Worm (Caenorhabditis elegans) whole organism, dauer: ENCODE measurements around the gene cyp-14A1.

Experiments
- unc-62 ChIP-seq: sonication (generic microtip); optimal IDR thresholded peaks from 2 replicates; lab custom pipeline; 2017; ENCODE audit warnings: missing biosample characterization, missing genetic modification reagents, missing genetic modification characterization

cyp-14A1 gene

DNA sequence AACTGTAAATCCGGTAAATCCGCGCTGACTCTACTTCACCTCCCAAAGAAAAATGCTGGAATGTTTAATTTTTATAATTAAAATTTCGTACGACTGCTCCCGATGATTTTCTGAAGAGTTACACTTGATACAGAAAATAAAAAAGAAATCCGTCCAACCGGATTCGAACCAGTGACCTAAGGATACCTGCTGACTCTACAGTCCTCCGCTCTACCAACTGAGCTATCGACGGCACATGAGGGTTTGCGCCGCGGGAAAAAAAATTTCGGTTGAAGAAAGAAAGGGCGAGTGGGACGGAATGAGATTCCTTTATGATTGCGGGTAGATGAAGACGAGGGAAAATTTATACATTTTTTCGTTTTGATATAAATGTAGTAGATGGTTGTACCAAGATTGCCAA, 17.5 kb upstream of the cyp-14A1 start:
- TF ChIP-seq unc-62 (GFP tag; lab: Kevin White, UChicago), result no peak

DNA sequence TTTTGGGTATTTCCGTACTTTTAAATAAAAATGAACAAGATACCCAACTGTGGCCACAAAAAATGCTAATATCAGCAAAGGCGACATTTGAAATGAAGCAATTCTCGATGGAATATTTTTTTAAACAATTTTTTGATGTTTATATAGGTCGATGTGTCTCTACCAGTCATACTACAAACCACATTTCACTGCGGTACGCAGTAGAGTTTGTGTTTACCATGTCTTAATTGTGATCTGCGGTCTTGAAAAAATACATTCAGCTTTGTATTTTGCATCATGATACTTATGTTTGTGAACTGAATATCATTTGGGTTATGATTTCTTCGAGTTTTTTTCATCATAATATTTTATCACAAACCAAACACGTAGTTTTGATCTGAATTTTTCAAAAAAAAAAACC, 16.9 kb upstream of the cyp-14A1 start, which contains the start of gene cyp-14A4:
TSS of gene cyp-14A4 (minus strand) at position 107 of the 400 bp plus-strand sequence.
- TF ChIP-seq unc-62 (GFP tag; lab: Kevin White, UChicago), result no peak

DNA sequence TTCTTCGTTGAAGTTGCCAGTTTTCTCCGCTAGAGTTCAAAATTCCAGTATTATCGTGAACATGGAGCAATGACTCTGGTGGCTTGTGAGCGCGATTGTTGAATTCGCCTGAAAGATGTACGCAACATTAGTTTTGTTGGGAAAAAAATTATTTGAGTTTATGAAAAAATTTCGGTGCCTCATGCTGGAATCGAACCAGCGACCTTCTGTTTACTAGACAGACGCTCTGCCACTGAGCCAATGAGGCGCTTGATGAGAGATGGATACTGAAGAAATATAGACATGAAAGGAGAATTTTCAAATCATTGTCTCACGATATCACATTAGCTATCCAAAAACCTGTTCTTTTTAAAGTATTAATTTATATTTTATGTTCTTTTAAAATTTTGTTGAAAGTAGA, 16.3 kb upstream of the cyp-14A1 start:
- TF ChIP-seq unc-62 (GFP tag; lab: Kevin White, UChicago), result no peak

DNA sequence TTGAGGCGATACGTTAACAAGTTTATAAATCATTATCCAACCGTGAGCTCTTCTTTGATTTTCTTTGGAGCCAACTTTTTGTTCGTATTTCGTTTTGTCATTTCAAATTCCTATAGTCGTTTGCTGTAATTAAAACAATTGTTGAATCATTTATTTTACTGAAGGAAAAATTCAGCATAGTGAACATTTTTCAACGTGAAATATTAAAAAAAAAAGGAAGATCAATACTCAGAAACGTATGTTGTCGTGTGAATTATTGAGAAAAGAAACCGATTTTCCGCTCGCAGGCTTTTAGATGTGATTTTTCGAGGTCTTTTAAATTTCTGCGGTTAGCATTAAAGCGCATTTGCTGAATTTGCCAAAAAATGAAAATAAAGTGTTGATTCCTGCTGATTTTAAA, 11.7 kb upstream of the cyp-14A1 start, which contains the start of gene phf-33:
TSS of gene phf-33 (minus strand) at position 101 of the 400 bp plus-strand sequence.
- TF ChIP-seq unc-62 (GFP tag; lab: Kevin White, UChicago), result no peak

DNA sequence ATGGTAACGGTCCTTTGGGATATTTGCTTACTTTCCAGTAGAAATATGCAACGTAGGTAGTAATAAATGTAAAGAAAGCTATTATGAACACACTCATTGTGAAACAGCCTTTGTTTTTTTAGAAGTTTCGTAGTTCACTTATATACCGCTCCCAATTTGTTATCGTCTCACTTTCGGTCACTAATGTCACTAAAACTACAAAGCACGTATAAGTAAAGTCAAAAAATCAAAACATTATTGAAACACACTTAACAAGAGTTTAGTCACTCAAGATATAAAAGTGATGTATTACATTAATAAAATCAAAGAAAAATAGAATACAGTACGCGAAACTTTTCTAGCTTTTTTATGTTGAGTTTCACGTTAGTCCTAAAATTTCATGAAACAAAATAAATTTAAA, 6.9 kb upstream of the cyp-14A1 start, which contains the start of gene cyp-14A3:
TSS of gene cyp-14A3 (minus strand) at position 101 of the 400 bp plus-strand sequence.
- TF ChIP-seq unc-62 (GFP tag; lab: Kevin White, UChicago), result no peak

DNA sequence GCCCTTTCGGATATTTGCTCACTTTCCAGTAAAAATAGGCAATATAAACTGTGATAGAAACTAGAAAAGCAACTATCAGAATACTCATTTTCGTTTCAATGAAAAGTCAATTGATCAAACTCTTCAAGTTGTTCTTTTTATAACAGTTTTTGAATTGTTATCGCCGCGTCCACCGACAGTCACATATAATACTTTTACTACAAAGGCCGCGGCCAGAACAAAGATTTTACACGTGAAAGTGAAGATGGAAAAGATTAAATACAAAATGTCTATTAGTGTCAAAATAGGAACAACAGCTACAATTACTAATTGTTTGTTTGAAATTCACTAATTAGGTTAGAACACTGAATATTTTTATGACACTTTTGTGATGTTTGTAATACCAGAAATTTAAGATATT, 2.4 kb upstream of the cyp-14A1 start, which contains the start of gene cyp-14A2:
TSS of gene cyp-14A2 (minus strand) at position 101 of the 400 bp plus-strand sequence.
- TF ChIP-seq unc-62 (GFP tag; lab: Kevin White, UChicago), result no peak

DNA sequence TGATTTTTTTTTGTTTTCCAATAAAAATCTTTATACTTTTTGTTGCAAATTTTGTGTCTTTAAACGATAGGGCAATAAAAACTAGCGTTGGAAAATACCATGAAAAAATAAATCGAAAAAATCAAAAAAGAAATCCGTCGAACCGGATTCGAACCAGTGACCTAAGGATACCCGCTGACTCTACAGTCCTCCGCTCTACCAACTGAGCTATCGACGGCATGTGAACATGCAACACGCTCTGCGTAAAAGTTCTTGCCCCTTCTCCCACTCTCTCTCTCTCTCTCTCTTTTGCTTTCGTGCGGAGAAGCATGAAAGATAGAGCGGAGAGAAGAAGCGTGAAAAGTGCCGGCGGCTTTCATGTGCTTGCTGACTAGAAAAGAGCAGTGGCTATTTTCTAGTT, 2.6 kb downstream of the cyp-14A1 start:
- TF ChIP-seq unc-62 (GFP tag; lab: Kevin White, UChicago), result no peak

DNA sequence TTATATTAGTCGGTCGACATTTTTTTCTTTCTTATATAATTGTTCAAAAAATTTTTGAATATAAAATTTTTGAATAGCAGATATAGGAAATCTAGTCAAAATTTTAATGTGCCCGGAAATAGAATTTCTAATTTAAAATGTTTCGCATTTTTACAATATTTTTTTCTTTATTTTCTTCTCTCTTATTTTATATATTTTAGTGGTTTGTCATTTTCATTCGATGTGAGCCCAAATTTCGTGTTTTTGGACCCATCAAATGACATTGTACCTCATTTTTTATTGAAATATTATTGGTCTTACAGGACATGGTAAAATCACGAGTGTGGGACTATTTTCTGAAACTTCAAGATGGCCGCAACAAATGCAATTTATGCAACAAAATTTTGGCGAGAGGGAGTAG, 5.0 kb downstream of the cyp-14A1 start, which contains the start of gene K09A11.1:
TSS of gene K09A11.1 (plus strand) at position 301 of the 400 bp plus-strand sequence.
- no peak for TF ChIP-seq unc-62 (GFP tag; lab: Kevin White, UChicago)

DNA sequence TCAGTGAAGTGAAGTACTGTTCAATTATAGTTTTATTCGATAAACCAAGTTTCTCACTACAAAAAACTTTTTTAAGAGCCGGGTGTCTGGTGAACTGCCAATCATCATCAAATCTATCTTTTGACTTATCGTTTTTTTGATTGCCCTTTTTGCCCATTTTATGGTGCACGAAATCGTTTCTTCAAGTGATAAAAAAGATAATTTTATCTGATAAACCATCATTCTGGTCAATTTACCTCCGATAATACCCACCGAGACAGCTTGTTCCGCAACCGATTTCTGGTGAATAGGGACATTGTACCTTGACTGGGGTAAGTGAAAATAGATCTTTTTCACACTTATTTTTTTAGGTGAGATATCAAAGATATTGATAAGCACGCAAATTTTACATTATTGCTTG, 9.6 kb downstream of the cyp-14A1 start, which contains the start of gene K08H2.10:
TSS of gene K08H2.10 (plus strand) at position 230 of the 400 bp plus-strand sequence.
- TF ChIP-seq unc-62 (GFP tag; lab: Kevin White, UChicago), result no peak

DNA sequence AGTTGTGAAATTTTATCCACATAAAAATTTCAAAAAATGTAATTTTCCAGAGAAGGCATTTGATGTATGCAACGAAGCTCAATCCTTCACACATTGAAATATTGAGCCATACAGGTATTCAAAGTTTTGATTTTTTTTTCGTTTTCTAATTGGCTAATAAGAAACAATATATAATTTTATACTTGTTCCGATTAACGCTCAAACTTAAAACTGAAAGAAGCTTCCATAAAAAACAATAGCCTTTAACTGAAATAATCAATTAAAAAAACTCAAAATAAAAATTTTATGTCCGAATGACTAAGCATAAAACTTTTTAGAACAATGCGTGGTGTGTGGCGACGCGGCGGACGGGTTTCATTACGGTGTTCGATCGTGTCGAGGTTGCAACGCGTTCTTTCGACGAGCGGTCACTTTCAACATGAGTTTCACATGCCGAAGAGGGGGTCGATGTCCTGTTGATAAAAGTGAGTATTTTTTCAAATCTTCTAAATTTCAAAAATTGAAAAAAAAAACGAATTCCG, 15.2 kb downstream of the cyp-14A1 start, which contains the start of gene nhr-32:
TSS of gene nhr-32 (plus strand) at position 51 of the 521 bp plus-strand sequence.
- TF ChIP-seq unc-62 (GFP tag; lab: Kevin White, UChicago), result no peak

DNA sequence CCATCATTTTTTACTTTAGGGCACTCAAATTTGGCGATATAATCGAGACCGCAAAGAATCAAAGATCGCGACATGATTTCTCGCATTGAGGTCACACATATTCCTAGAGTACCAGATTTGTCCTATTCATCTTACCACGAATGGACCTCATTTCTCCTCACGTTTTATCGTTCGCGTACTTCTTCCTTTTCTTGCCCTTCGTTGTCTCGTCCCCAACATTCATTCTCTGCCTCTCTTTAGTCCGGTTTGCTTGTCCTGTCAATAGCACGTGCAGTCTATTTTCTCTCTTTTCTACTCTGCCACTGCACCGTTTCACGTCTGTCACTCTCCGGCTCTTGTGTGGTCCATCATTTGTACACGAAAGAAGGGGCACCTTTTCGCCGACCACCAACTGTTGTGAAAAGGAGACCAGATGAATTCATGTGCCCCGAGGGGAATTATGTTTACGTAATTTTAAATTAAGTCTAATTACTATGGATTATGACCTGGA, 15.8 kb downstream of the cyp-14A1 start:
- TF ChIP-seq unc-62 (GFP tag; lab: Kevin White, UChicago), result no peak

DNA sequence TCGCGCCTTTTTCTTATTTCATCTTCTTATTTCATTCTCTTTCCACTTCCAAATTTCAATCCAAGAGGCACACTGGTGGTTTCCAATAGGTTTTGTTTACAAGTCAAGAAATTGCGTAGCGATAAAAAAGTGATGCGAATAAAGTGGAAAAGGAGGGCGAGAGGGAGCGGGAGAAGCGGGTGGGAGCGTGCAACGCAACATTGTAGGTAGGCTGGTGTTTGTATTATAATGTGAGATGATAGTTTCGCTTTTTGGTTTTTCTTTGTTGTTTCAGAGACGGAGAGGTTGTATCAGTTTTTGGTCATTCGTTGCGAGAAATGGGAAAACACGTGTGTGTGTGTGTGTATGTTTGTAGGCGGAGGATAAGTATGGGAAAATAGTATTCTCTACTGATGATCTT, 17.0 kb downstream of the cyp-14A1 start:
- TF ChIP-seq unc-62 (GFP tag; lab: Kevin White, UChicago), result no peak

DNA sequence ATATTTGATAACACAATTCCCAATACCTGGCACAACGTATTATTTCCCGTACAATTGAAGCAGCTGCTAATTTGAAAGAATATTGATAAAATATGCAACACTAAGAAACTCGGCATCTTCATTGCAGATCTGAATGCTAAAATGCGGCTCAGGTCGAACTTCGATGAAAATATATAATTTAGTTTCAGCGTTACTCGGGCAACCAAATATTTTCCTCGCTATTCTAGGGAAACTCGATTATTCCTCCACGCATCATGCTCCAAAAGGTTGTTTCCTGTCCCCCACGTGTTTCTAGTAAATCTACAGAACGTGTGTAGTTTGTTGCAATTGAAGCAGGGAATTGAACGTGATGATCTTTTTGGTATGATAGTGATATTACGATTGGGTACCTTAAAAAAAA, 18.1 kb downstream of the cyp-14A1 start:
- no peak for TF ChIP-seq unc-62 (GFP tag; lab: Kevin White, UChicago)

DNA sequence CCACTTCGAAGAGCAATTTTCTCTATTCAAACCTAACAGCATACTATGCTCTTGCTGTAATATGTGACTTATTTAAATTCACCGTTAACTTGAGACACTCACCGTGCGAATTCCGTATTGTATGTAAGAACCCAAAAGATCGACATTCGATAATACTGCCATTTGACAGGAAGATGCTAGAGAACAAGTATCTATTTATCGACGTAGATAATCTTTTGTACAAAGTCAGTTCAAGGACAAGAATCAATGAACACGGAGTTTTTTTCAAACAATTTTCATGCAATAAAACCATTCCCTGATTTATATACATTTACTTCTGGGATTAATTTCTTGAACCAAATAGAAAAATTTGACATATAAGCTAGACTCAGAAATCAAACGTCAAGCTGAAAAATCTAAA, 18.9 kb downstream of the cyp-14A1 start, which contains the start of gene K08H2.7:
TSS of gene K08H2.7 (minus strand) at position 173 of the 400 bp plus-strand sequence.
- no peak for TF ChIP-seq unc-62 (GFP tag; lab: Kevin White, UChicago)

DNA sequence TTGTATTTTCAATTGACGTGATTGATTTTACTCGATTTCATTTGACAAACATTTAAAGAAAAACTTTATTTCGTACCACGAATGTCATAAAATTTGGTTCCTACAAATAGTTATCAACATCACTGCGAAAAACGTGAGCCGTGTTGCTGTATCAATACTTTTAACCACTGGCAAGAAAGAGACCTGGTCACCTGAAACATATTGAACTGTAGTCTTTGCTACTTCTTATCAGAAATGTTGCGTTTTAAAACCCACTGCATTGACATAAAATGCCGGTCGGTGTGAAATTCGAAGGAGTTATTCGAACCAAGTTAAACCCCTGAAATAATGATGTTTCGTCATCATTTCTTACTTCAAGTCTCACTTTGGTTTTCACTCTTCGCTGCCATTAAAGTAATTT, 19.5 kb downstream of the cyp-14A1 start:
- TF ChIP-seq unc-62 (GFP tag; lab: Kevin White, UChicago), result no peak

DNA sequence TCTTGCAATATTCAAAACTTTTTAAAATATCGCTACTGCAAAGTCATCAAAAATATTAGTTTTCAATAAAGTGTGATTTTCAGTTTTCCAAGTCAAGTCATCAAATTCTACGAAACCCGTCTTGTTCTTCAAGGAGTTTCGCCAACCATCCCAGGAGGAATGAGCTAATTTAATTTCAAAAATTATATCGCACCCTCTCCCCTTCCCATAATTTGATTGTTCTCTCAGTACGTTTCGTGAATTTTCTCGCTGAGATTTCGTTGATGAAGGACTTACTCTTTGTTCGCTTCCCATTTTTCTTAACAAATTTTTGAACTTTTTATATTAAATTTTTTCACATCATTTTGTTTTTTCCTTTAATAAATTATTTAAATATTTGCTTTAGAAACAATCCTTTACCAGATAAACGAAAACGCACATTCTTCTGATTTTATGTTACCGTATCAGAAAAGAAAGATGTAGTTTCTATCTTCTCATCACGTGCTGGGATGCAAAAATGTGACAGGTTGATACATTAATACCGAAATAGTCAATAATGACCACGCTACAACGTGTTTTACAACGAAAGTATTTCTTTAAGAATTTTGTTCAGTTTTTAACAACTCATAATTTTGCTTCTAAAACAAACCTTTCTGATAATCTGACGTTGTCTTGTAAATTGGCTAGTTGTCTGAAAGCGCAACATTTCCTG, 20.3 kb downstream of the cyp-14A1 start:
- no peak for TF ChIP-seq unc-62 (GFP tag; lab: Kevin White, UChicago)
